Worm (Caenorhabditis elegans) whole organism, L2 larva: Measurements from ENCODE around the gene bbln-1.
A peak's percentile ranks its signal among the peaks of the same experiment; 100 is the strongest.

Experiments used
- C34F6.9 ChIP-seq: fragments of 150-350 bp; optimal IDR thresholded peaks from 2 replicates; lab custom pipeline; 2014; ENCODE audit warnings: missing biosample characterization, missing genetic modification characterization
- F13H6.1 ChIP-seq: sonication (generic microtip); optimal IDR thresholded peaks from 2 replicates; lab custom pipeline; 2016; ENCODE audit warnings: missing genetic modification characterization, missing compliant biosample characterization
- aly-2 ChIP-seq: fragments of 150-350 bp; optimal IDR thresholded peaks from 2 replicates; lab custom pipeline; 2014; ENCODE audit warnings: missing biosample characterization, missing genetic modification characterization
- blmp-1 ChIP-seq: sonication (generic microtip); optimal IDR thresholded peaks from 2 replicates; lab custom pipeline; 2017; ENCODE audit warnings: missing genetic modification characterization, mild to moderate bottlenecking, missing compliant biosample characterization, antibody characterized with exemption, moderate library complexity; ENCODE audit not compliant: insufficient read depth
- ceh-16 ChIP-seq: fragments of 150-350 bp; optimal IDR thresholded peaks from 2 replicates; lab custom pipeline; 2014; ENCODE audit warnings: missing biosample characterization, missing genetic modification characterization
- crh-2 ChIP-seq: sonication (generic microtip); optimal IDR thresholded peaks from 2 replicates; lab custom pipeline; 2017; ENCODE audit warnings: missing biosample characterization, missing genetic modification characterization
- dmd-4 ChIP-seq: sonication (generic microtip); optimal IDR thresholded peaks from 2 replicates; lab custom pipeline; 2017; ENCODE audit warnings: missing biosample characterization, missing genetic modification characterization
- egl-27 ChIP-seq: sonication (generic microtip); optimal IDR thresholded peaks from 3 replicates; lab custom pipeline; 2017; ENCODE audit warnings: missing biosample characterization, missing genetic modification reagents, missing genetic modification characterization
- elt-1 ChIP-seq: fragments of 150-350 bp; optimal IDR thresholded peaks from 2 replicates; lab custom pipeline; 2014; ENCODE audit warnings: missing biosample characterization, missing genetic modification characterization
- fos-1 ChIP-seq: fragments of 150-350 bp; optimal IDR thresholded peaks from 2 replicates; lab custom pipeline; 2014; ENCODE audit warnings: missing biosample characterization, missing genetic modification characterization
- gmeb-1 ChIP-seq: fragments of 150-350 bp; optimal IDR thresholded peaks from 2 replicates; lab custom pipeline; 2014; ENCODE audit warnings: missing biosample characterization, missing genetic modification characterization
- lin-13 ChIP-seq: fragments of 150-350 bp; optimal IDR thresholded peaks from 2 replicates; lab custom pipeline; 2014; ENCODE audit warnings: missing biosample characterization, missing genetic modification reagents, missing genetic modification characterization
- lin-39 ChIP-seq: fragments of 150-350 bp; optimal IDR thresholded peaks from 2 replicates; lab custom pipeline; 2014; ENCODE audit warnings: missing biosample characterization, missing genetic modification reagents, missing genetic modification characterization
- lsy-2 ChIP-seq, 2 experiments: fragments of 150-350 bp in 1 of 2; sonication (generic microtip) in 1 of 2; optimal IDR thresholded peaks; 2 replicates each; lab custom pipeline; 2014 to 2017; ENCODE audit warnings: missing biosample characterization in 2 of 2, missing genetic modification characterization in 2 of 2
- mab-5 ChIP-seq: fragments of 150-350 bp; optimal IDR thresholded peaks from 2 replicates; lab custom pipeline; 2014; ENCODE audit warnings: missing biosample characterization, missing genetic modification characterization
- mdl-1 ChIP-seq, 2 experiments: fragments of 150-350 bp in 1 of 2; sonication (generic microtip) in 1 of 2; optimal IDR thresholded peaks; 2 replicates each; lab custom pipeline; 2017; ENCODE audit warnings: missing biosample characterization in 2 of 2, missing genetic modification characterization in 2 of 2
- nhr-12 ChIP-seq: fragments of 150-350 bp; optimal IDR thresholded peaks from 2 replicates; lab custom pipeline; 2014; ENCODE audit warnings: missing biosample characterization, missing genetic modification characterization
- nhr-129 ChIP-seq: fragments of 150-350 bp; optimal IDR thresholded peaks from 2 replicates; lab custom pipeline; 2014; ENCODE audit warnings: missing biosample characterization, missing genetic modification characterization
- nhr-23 ChIP-seq: fragments of 150-350 bp; optimal IDR thresholded peaks from 2 replicates; lab custom pipeline; 2014; ENCODE audit warnings: missing biosample characterization, missing genetic modification reagents, missing genetic modification characterization
- nhr-237 ChIP-seq: fragments of 150-350 bp; optimal IDR thresholded peaks from 2 replicates; lab custom pipeline; 2014; ENCODE audit warnings: missing biosample characterization, missing genetic modification characterization
- nhr-77 ChIP-seq: fragments of 150-350 bp; optimal IDR thresholded peaks from 2 replicates; lab custom pipeline; 2014; ENCODE audit warnings: missing biosample characterization, missing genetic modification characterization
- peb-1 ChIP-seq: fragments of 150-350 bp; optimal IDR thresholded peaks from 2 replicates; lab custom pipeline; 2014; ENCODE audit warnings: missing biosample characterization, missing genetic modification characterization
- sma-3 ChIP-seq: sonication (generic microtip); optimal IDR thresholded peaks from 2 replicates; lab custom pipeline; 2016; ENCODE audit warnings: missing genetic modification reagents, missing genetic modification characterization, missing compliant biosample characterization
- sma-9 ChIP-seq, 2 experiments: fragments of 150-350 bp in 1 of 2; sonication (generic microtip) in 1 of 2; optimal IDR thresholded peaks; 2 replicates each; lab custom pipeline; 2014 to 2016; ENCODE audit warnings: missing genetic modification characterization in 2 of 2, mild to moderate bottlenecking in 1 of 2, missing biosample characterization in 1 of 2, missing compliant biosample characterization in 1 of 2, missing genetic modification reagents in 1 of 2, moderate library complexity in 1 of 2
- unc-62 ChIP-seq: fragments of 150-350 bp; optimal IDR thresholded peaks from 2 replicates; lab custom pipeline; 2014; ENCODE audit warnings: missing biosample characterization, missing genetic modification reagents, missing genetic modification characterization

bbln-1 gene

ce11 chrX:3102817-3103216, 49.4 kb downstream of the bbln-1 start (continued):
- TF ChIP-seq C34F6.9 (tag; lab: Kevin White, UChicago) (peak; percentile 31), nhr-12 (tag; lab: Kevin White, UChicago) (no peak), nhr-77 (tag; lab: Kevin White, UChicago) (no peak)

- TF ChIP-seq sma-3 (GFP tag; lab: Kevin White, UChicago) (no peak), mdl-1 (tag; optimal IDR thresholded peaks at IDR 0.05; lab: Kevin White, UChicago) (no peak), nhr-23 (tag; lab: Kevin White, UChicago) (no peak), ceh-16 (tag; lab: Kevin White, UChicago) (no peak), blmp-1 (tag; lab: Kevin White, UChicago) (peak; percentile 44), dmd-4 (tag; lab: Kevin White, UChicago) (no peak), elt-1 (tag; lab: Kevin White, UChicago) (no peak), lin-39 (tag; lab: Kevin White, UChicago) (no peak), aly-2 (tag; lab: Kevin White, UChicago) (no peak), lin-13 (GFP tag; lab: Kevin White, UChicago) (no peak), lsy-2 (tag; optimal IDR thresholded peaks at IDR 0.05; lab: Kevin White, UChicago) (peak in 1 of 2 experiments; percentile 41), crh-2 (peak; percentile 40), gmeb-1 (tag; lab: Kevin White, UChicago) (peak; percentile 6), peb-1 (no peak), egl-27 (tag; lab: Kevin White, UChicago) (peak; percentile 52), nhr-237 (tag; lab: Kevin White, UChicago) (no peak), mab-5 (no peak), unc-62 (GFP tag; lab: Kevin White, UChicago) (no peak), nhr-129 (tag; lab: Kevin White, UChicago) (peak; percentile 18), sma-9 (GFP tag; optimal IDR thresholded peaks at IDR 0.05; lab: Kevin White, UChicago) (peak; percentile 52), sma-9 (tag; optimal IDR thresholded peaks at IDR 0.05; lab: Kevin White, UChicago) (no peak), fos-1 (peak; percentile 57), C34F6.9 (tag; lab: Kevin White, UChicago) (peak; percentile 27), F13H6.1 (tag; lab: Kevin White, UChicago) (peak; percentile 22)
Observed at ce11 chrX:3102165-3102564, 50.1 kb downstream of the bbln-1 start, which contains the start of gene ztf-13. TSS of gene ztf-13 (minus strand) at chrX:3102175.

DNA sequence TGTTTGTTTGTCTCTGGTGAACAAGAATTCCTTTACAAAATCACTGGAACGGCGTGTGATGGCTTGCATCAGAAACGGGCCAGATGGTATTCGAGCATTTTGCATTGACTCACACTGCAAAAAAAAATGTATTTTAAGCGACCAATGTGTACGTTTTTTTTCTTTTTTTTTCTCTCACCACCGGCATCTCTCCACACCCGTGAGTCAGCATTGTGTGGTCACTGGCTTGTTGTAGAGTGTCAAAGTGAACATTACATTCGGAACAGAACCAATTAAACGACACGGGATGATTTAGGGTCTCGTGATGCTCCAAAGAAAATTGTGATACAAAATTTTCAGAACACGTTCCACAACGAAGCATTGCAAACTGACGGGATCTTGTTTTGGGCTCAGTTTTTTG, 50.7 kb downstream of the bbln-1 start:
- TF ChIP-seq nhr-129 (tag; lab: Kevin White, UChicago) (peak; percentile 16), fos-1 (peak; percentile 48), C34F6.9 (tag; lab: Kevin White, UChicago) (peak; percentile 22), sma-3 (GFP tag; lab: Kevin White, UChicago) (no peak)
